Worm (Caenorhabditis elegans) whole organism, midembryonic: ENCODE data around the gene fipr-13.

Source experiments
- T22C8.4 ChIP-seq: fragments of 200-800 bp; sonication (Bioruptor generic); IDR thresholded peaks from 2 replicates; pipeline ENCODE4 v1.3.6; 2022; ENCODE audit warnings: missing genetic modification characterization, missing compliant biosample characterization
- cog-1 ChIP-seq: sonication (generic microtip); optimal IDR thresholded peaks from 2 replicates; lab custom pipeline; 2016; ENCODE audit warnings: missing genetic modification characterization, missing compliant biosample characterization
- flt-1 ChIP-seq: fragments of 200-800 bp; sonication (Bioruptor generic); IDR thresholded peaks from 2 replicates; pipeline ENCODE4 v1.3.6; 2022; ENCODE audit warnings: missing genetic modification characterization, missing compliant biosample characterization
- klf-2 ChIP-seq: fragments of 200-800 bp; sonication (Bioruptor generic); conservative IDR thresholded peaks from 2 replicates; pipeline ENCODE4 v1.3.6; 2022; ENCODE audit warnings: missing genetic modification reagents, missing genetic modification characterization, missing compliant biosample characterization
- tab-1 ChIP-seq: fragments of 200-800 bp; sonication (Bioruptor generic); IDR thresholded peaks from 2 replicates; pipeline ENCODE4 v1.3.6; 2022; ENCODE audit warnings: missing genetic modification characterization, missing compliant biosample characterization
- ztf-29 ChIP-seq: fragments of 200-800 bp; sonication (Bioruptor generic); IDR thresholded peaks from 2 replicates; pipeline ENCODE4 v1.3.6; 2022; ENCODE audit warnings: missing genetic modification reagents, missing genetic modification characterization, missing compliant biosample characterization

- TF ChIP-seq cog-1 (tag; lab: Kevin White, UChicago) (no peak), T22C8.4 (GFP tag; lab: Robert Waterston, UW) (no peak), klf-2 (GFP tag; lab: Robert Waterston, UW) (no peak), flt-1 (GFP tag; lab: Robert Waterston, UW) (no peak), tab-1 (GFP tag; lab: Robert Waterston, UW) (no peak), ztf-29 (no peak)
These were observed 22.8 kb upstream of the fipr-13 start for ce11 chrV:10041484-10041883.
